Worm (Caenorhabditis elegans): ENCODE measurements around the gene K03H6.1.

Gene K03H6.1

DNA sequence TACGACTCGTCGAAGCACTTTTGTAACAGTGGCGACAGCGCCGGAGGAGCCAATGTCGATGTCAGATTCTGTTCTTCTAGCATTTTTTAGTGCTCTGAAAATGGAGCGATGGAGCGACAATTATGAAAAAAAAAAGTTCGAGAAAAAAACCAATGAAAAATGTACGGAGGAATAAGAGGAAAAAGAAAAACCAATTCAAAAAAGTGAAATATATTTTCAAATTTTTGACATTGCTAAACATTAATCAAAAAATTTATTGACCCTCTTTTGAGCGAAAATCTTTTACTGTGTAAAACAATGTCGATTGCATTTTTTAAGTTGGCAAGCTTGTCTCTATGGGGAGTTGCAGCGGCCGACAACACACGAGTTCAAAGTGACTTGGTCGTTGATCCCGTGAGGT, 12.8 kb downstream of the K03H6.1 start, which contains the start of gene K03H6.5:
K03H6.5 (minus strand) TSS at position 101 of the 400 bp plus-strand sequence.
- no peak for TF ChIP-seq elt-4 (tag; optimal IDR thresholded peaks at IDR 0.05)
- no peak for TF ChIP-seq madf-2 (tag; optimal IDR thresholded peaks at IDR 0.05)
- TF ChIP-seq lin-11 (tag; optimal IDR thresholded peaks at IDR 0.05): no peak
- TF ChIP-seq pax-1 (tag; optimal IDR thresholded peaks at IDR 0.05): no peak
- no peak for TF ChIP-seq ceh-45 (GFP tag; IDR thresholded peaks at IDR 0.05)
- no peak for TF ChIP-seq nhr-232 (tag; optimal IDR thresholded peaks at IDR 0.05)
- TF ChIP-seq hlh-13 (GFP tag; optimal IDR thresholded peaks at IDR 0.05): no peak
- no peak for TF ChIP-seq hlh-8 (tag; optimal IDR thresholded peaks at IDR 0.05)

DNA sequence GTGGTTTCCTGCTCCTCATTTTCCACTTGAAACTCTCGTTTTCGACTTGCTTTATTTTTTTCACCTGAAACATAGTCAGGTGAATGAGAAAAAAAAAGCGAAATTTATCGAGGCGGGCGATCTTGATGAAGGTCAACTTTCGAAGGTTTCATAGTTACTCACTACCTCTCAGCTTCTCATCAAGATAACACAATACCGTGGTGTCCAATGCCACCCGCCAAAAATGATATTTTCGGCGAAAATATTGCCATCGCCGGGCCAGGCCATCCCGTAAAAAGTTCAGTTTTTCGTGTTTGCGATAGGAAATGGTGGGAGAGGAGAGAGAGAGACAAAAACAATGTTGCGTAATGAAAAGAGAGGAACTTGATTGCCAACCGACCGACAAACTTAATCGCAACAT, 23.6 kb downstream of the K03H6.1 start:
- no peak for TF ChIP-seq dmd-4 (tag; optimal IDR thresholded peaks at IDR 0.05; ENCODE audit: borderline replicate concordance)
- TF ChIP-seq sdc-2 (tag; optimal IDR thresholded peaks at IDR 0.05): no peak
- no peak for TF ChIP-seq tbx-2 (tag; optimal IDR thresholded peaks at IDR 0.05)
- no peak for TF ChIP-seq pqm-1 (tag; optimal IDR thresholded peaks at IDR 0.05)
- TF ChIP-seq unc-86 (tag; optimal IDR thresholded peaks at IDR 0.05): no peak

DNA sequence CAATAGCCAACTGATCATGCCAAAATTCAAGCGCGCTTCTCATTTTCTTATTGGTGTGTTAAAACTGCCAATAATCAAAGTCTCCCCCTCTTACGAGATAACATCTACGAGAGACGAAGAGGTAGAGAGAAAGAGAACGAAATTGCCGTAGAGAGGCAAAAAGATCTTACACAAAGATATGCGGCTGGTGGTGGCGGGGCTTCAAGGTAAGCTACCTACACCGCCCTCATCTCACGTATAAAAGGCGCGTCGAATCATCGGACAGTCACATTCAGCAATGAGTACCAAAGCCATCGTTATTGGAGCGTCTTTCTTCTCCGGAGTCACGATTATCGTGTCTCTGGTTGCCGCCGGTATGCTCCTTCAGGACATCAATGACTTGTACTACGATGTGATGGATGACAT, 24.9 kb downstream of the K03H6.1 start, which contains the start of gene col-107:
col-107 (plus strand) TSS at position 265 of the 405 bp plus-strand sequence.
- peak; percentile 7 for TF ChIP-seq nfya-1 (tag; optimal IDR thresholded peaks at IDR 0.05)
- TF ChIP-seq dve-1 (tag; optimal IDR thresholded peaks at IDR 0.05): peak; percentile 5
- no peak for TF ChIP-seq ceh-31 (tag; optimal IDR thresholded peaks at IDR 0.05)
- TF ChIP-seq dmd-4 (tag; optimal IDR thresholded peaks at IDR 0.05; ENCODE audit: borderline replicate concordance): no peak

DNA sequence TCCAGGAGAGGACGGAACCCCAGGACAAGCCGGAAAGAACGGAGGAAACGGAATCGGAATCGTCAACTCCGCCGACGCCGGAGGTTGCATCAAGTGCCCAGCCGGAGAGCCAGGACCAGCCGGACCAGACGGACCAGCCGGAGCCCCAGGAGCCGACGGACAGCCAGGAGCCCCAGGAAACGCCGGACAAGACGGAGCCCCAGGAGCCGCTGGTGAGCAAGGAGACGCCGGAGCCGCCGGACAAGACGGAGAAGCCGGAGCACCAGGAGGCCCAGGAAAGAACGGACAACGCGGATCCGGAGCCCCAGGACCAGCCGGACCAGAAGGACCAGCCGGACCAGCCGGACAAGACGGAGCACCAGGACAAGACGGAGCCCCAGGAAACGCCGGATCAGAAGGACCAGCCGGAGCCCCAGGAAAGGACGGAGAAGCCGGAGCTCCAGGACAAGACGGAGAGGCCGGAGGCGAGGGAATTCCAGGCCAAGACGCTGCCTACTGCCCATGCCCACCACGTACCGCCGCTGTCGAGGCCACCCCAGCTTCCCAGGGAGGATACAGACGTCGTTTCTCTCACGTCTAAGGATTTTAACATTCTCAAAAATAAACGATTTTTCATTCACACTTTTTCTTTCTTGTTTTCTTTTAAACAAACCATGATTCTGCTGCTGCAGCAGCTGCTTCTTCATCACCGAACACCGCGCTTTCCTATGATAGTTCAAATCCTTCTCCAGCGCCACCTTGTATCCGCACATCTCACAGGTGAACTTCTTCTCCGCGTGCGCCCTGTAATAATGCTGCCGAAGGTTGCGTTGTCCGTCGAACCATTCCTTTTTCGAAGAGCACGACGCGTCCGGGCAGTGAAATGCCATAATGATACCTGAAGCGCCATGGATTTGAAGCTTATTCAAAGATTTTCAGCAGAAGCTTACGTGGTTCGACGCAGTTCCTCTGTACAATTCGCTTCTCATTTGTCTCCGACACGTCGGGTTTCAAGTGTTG, 25.9 kb downstream of the K03H6.1 start:
- TF ChIP-seq ztf-16 (tag; optimal IDR thresholded peaks at IDR 0.05) (peak; percentile 31), K02D7.2 (tag; optimal IDR thresholded peaks at IDR 0.05) (no peak), ceh-14 (tag; optimal IDR thresholded peaks at IDR 0.05) (peak; percentile 9), ceh-6 (GFP tag; optimal IDR thresholded peaks at IDR 0.05) (no peak), T23F11.4 (GFP tag; optimal IDR thresholded peaks at IDR 0.05) (peak; percentile 9)

DNA sequence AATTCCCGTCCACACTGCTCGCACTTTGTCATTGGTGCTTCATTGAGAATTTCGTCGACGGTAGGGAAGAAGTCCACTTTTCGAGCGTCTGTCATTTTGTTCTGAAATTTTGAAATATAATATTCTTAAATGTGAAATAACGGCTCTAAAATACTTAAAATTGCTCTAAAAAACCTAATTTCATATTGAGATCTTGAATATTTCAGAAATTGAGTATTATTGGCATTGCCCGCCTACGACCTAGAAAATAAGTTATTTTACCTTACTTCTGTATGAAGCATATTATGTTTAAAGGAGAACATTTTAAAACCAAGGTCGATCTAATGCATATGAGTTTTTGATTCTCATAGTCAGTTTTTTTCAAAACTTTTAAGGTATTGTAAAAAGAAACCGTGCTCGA, 26.6 kb downstream of the K03H6.1 start, which contains the start of gene C34H4.5:
C34H4.5 (minus strand) TSS at position 101 of the 400 bp plus-strand sequence.
- no peak for TF ChIP-seq nfya-1 (tag; optimal IDR thresholded peaks at IDR 0.05)
- TF ChIP-seq odd-2 (tag; optimal IDR thresholded peaks at IDR 0.05): no peak
- no peak for TF ChIP-seq ceh-14 (tag; optimal IDR thresholded peaks at IDR 0.05)
- TF ChIP-seq pag-3 (tag; optimal IDR thresholded peaks at IDR 0.05; ENCODE audit: borderline replicate concordance): no peak
- no peak for TF ChIP-seq sox-2 (GFP tag; IDR thresholded peaks at IDR 0.05)
- no peak for TF ChIP-seq fax-1 (tag; optimal IDR thresholded peaks at IDR 0.05)
- TF ChIP-seq ceh-48 (tag; optimal IDR thresholded peaks at IDR 0.05): no peak
- TF ChIP-seq pha-4 (tag; optimal IDR thresholded peaks at IDR 0.05): no peak
- TF ChIP-seq K09A11.1 (tag; optimal IDR thresholded peaks at IDR 0.05; ENCODE audit: insufficient read depth): no peak
- TF ChIP-seq hlh-30 (tag; optimal IDR thresholded peaks at IDR 0.05; ENCODE audit: insufficient read depth): no peak
- TF ChIP-seq lin-11 (tag; optimal IDR thresholded peaks at IDR 0.05): no peak
- no peak for TF ChIP-seq Y22D7AL.16 (tag; optimal IDR thresholded peaks at IDR 0.05)
- TF ChIP-seq sdc-2 (tag; optimal IDR thresholded peaks at IDR 0.05): no peak

DNA sequence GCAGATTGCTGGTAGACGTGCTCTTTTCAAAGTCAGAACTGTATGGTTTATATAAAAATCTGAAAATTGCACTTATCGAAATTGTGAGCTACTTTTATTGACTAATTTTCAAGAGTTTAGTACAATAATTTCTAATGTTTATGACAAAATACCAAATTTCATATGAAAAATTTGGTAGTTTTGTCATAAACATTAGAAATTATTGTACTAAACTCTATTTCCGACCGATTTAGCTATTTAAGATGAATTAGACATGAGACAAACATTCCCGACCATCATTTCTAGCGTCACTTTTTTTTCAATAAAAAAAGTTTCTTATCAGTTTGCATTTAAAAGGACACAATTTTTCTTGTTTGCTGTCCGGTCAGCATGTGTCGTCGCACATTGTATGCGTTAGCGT, 27.1 kb downstream of the K03H6.1 start, which contains the start of gene tag-244:
tag-244 (plus strand) TSS at position 301 of the 400 bp plus-strand sequence.
- TF ChIP-seq T23F11.4 (GFP tag; optimal IDR thresholded peaks at IDR 0.05) (no peak), ceh-14 (tag; optimal IDR thresholded peaks at IDR 0.05) (no peak), pat-9 (tag; optimal IDR thresholded peaks at IDR 0.05) (no peak)
